Fruit fly (Drosophila melanogaster): ENCODE data around the gene Naa30A.

The Naa30A gene

DNA sequence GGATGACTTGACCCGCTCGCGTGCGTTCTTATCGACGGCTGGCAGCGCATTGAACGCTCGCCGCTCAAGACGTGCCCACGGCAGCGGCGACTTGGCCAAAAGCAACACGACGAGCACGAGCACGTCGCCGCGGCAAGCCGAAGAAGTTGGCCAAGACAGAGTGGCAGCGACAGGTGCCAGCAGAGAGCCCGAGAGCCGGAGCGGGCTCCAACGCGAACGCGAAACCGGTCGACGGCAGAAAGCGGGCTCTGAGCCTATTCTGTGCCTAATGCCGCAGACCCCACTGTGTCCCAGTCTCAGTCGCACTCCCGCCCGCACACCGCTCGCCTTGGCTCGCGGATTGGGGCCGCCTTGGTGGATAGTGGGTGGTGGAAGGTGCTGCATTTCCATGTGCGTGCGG lies 33.5 kb upstream of the Naa30A start (continued):
- no peak for TF ChIP-seq CG14014 (GFP tag; IDR thresholded peaks at IDR 0.05)
- no peak for TF ChIP-seq sima (GFP tag; optimal IDR thresholded peaks at IDR 0.05)
- TF ChIP-seq CG10274 (GFP tag; optimal IDR thresholded peaks at IDR 0.05), result no peak
- TF ChIP-seq CG18764 (GFP tag; optimal IDR thresholded peaks at IDR 0.05), result no peak
- TF ChIP-seq unc-4 (GFP tag; IDR thresholded peaks at IDR 0.05; ENCODE audit: partially characterized antibody), result no peak
- no peak for TF ChIP-seq H2.0 (GFP tag; IDR thresholded peaks at IDR 0.05)
- no peak for TF ChIP-seq ato (GFP tag; IDR thresholded peaks at IDR 0.05; ENCODE audit: partially characterized antibody)
- peak; percentile 76; the same call in 1 of the 4 replicates for TF ChIP-seq chinmo (GFP tag; IDR thresholded peaks at IDR 0.05; ENCODE audit: partially characterized antibody)
- no peak for TF ChIP-seq Meics (GFP tag; optimal IDR thresholded peaks at IDR 0.05)
- peak; percentile 26 for TF ChIP-seq chn (GFP tag; optimal IDR thresholded peaks at IDR 0.05)
- TF ChIP-seq CG3163 (GFP tag; optimal IDR thresholded peaks at IDR 0.05), result no peak
- peak; percentile 16; the same call in 1 of the 2 replicates for TF ChIP-seq esg (GFP tag; conservative IDR thresholded peaks at IDR 0.05)
- no peak for TF ChIP-seq CG3726 (GFP tag; IDR thresholded peaks at IDR 0.05)
- no peak for TF ChIP-seq HLH54F (GFP tag; optimal IDR thresholded peaks at IDR 0.05)
- TF ChIP-seq CTCF (GFP tag; optimal IDR thresholded peaks at IDR 0.05), result no peak
- peak; percentile 42; the same call in 1 of the 2 replicates for TF ChIP-seq Drgx (GFP tag; IDR thresholded peaks at IDR 0.05)
- TF ChIP-seq amos (GFP tag; IDR thresholded peaks at IDR 0.05; ENCODE audit: partially characterized antibody), result no peak
- 0 out of 2 replicates have a peak, but pooled peaks have one; percentile 19 for TF ChIP-seq chm (GFP tag; IDR thresholded peaks at IDR 0.05)
- no peak for TF ChIP-seq yki (optimal IDR thresholded peaks at IDR 0.05)
- peak; percentile 22; the same call in 1 of the 2 replicates for TF ChIP-seq Bgb (GFP tag; IDR thresholded peaks at IDR 0.05; ENCODE audit: partially characterized antibody)
- TF ChIP-seq Abd-B (GFP tag; optimal IDR thresholded peaks at IDR 0.05), result no peak
- no peak for TF ChIP-seq otp (GFP tag; IDR thresholded peaks at IDR 0.05)
- no peak for TF ChIP-seq CG17186 (GFP tag; optimal IDR thresholded peaks at IDR 0.05)
- TF ChIP-seq Neu2 (GFP tag; optimal IDR thresholded peaks at IDR 0.05; ENCODE audit: borderline replicate concordance), result no peak
- 0 out of 3 replicates have a peak, but pooled peaks have one; percentile 10 for TF ChIP-seq so (GFP tag; IDR thresholded peaks at IDR 0.05)
- TF ChIP-seq NK7.1 (GFP tag; optimal IDR thresholded peaks at IDR 0.05), result no peak
- TF ChIP-seq cato (GFP tag; optimal IDR thresholded peaks at IDR 0.05; ENCODE audit: borderline replicate concordance), result no peak
- 0 out of 3 replicates have a peak, but pooled peaks have one; percentile 35 for TF ChIP-seq Doc3 (GFP tag; IDR thresholded peaks at IDR 0.05; ENCODE audit: partially characterized antibody)
- TF ChIP-seq CG6272 (GFP tag; IDR thresholded peaks at IDR 0.05), result no peak
- TF ChIP-seq mld (GFP tag; IDR thresholded peaks at IDR 0.05; ENCODE audit: partially characterized antibody), result no peak
- no peak for TF ChIP-seq CG10366 (GFP tag; IDR thresholded peaks at IDR 0.05)
- TF ChIP-seq B-H1 (GFP tag; IDR thresholded peaks at IDR 0.05), result no peak
- no peak for TF ChIP-seq Trl (optimal IDR thresholded peaks at IDR 0.05)
- no peak for TF ChIP-seq Trl (GFP tag; optimal IDR thresholded peaks at IDR 0.05)
- TF ChIP-seq Ada2b (GFP tag; IDR thresholded peaks at IDR 0.05), result no peak
- no peak for TF ChIP-seq dm (GFP tag; optimal IDR thresholded peaks at IDR 0.05)
- no peak for TF ChIP-seq CG17361 (GFP tag; IDR thresholded peaks at IDR 0.05)
- TF ChIP-seq CG8388 (GFP tag; optimal IDR thresholded peaks at IDR 0.05), result no peak
- no peak for TF ChIP-seq Nf-YC (tag; optimal IDR thresholded peaks at IDR 0.05)
- no peak for TF ChIP-seq CG16863 (GFP tag; optimal IDR thresholded peaks at IDR 0.05)
- no peak for TF ChIP-seq CG10321 (GFP tag; IDR thresholded peaks at IDR 0.05)

DNA sequence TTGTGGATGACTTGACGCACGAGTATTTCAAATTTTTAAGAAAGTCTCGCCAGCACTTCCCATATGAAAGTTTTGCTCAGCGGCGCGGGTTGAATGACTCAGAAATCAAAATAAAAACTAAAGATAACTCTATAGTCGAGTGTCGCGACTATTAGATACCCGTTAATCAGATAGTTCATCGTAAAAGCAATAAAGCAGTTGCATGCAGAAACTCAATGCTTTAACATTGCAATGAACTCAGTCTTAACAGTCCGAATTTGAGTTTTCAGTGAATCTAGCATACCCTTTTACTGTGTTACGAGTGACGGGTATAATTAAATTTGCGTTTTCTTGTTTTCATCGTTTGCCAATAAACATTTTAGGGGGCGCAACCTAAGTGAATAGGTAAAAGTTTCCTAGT lies 30.7 kb upstream of the Naa30A start:
- TF ChIP-seq unpg (GFP tag; optimal IDR thresholded peaks at IDR 0.05) (no peak), CG17359 (tag; optimal IDR thresholded peaks at IDR 0.05) (peak; percentile 10), CG1603 (tag; optimal IDR thresholded peaks at IDR 0.05) (peak; percentile 33), CG3281 (GFP tag; optimal IDR thresholded peaks at IDR 0.05) (no peak), dmrt99B (tag; optimal IDR thresholded peaks at IDR 0.05) (peak; percentile 25), ci (GFP tag; IDR thresholded peaks at IDR 0.05) (peak; percentile 50; the same call in 2 of the 3 replicates), CG32772 (GFP tag; IDR thresholded peaks at IDR 0.05) (0 out of 2 replicates have a peak, but pooled peaks have one; percentile 11), zfh1 (GFP tag; IDR thresholded peaks at IDR 0.05) (0 out of 3 replicates have a peak, but pooled peaks have one; percentile 21), ken (GFP tag; IDR thresholded peaks at IDR 0.05) (0 out of 3 replicates have a peak, but pooled peaks have one; percentile 33), mirr (GFP tag; optimal IDR thresholded peaks at IDR 0.05) (no peak), ftz-f1 (GFP tag; optimal IDR thresholded peaks at IDR 0.05) (no peak), Med (GFP tag) (peak; percentile 49), sima (GFP tag; optimal IDR thresholded peaks at IDR 0.05) (no peak), Sox102F (GFP tag; optimal IDR thresholded peaks at IDR 0.05) (peak; percentile 59), D19B (GFP tag; optimal IDR thresholded peaks at IDR 0.05) (peak; percentile 13)

Measured in whole organism, embryonic.